Worm (Caenorhabditis elegans) whole organism, L4 larva: ENCODE data around the gene oac-24.

Source experiments
- D1046.2 ChIP-seq: fragments of 200-800 bp; sonication (Bioruptor generic); IDR thresholded peaks from 2 replicates; pipeline ENCODE4 v1.3.6; 2022; ENCODE audit warnings: missing genetic modification characterization, missing compliant biosample characterization
- F10B5.3 ChIP-seq: sonication (generic microtip); optimal IDR thresholded peaks from 2 replicates; lab custom pipeline; 2016; ENCODE audit warnings: mild to moderate bottlenecking, missing genetic modification characterization, missing compliant biosample characterization
- F49E8.2 ChIP-seq: sonication (generic microtip); optimal IDR thresholded peaks from 2 replicates; lab custom pipeline; 2016; ENCODE audit warnings: missing compliant biosample characterization, mild to moderate bottlenecking, missing genetic modification characterization, borderline replicate concordance
- T26A8.4 ChIP-seq: fragments of 200-800 bp; sonication (Bioruptor generic); IDR thresholded peaks from 2 replicates; pipeline ENCODE4 v1.3.6; 2022; ENCODE audit warnings: missing genetic modification characterization, missing compliant biosample characterization
- Y48G9A.11 ChIP-seq: fragments of 200-800 bp; sonication (Bioruptor generic); IDR thresholded peaks from 2 replicates; pipeline ENCODE4 v1.3.6; 2022; ENCODE audit warnings: missing genetic modification reagents, missing genetic modification characterization, missing compliant biosample characterization
- Y5F2A.4 ChIP-seq: fragments of 200-800 bp; sonication (Bioruptor generic); optimal IDR thresholded peaks from 2 replicates; lab custom pipeline; 2018; ENCODE audit warnings: mild to moderate bottlenecking, missing genetic modification characterization, missing compliant biosample characterization
- ama-1 ChIP-seq: fragments of 150-350 bp; optimal IDR thresholded peaks from 2 replicates; lab custom pipeline; 2014; ENCODE audit warnings: inconsistent platforms, mixed read lengths
- ceh-28 ChIP-seq: fragments of 150-350 bp; optimal IDR thresholded peaks from 2 replicates; lab custom pipeline; 2014; ENCODE audit warnings: missing biosample characterization, missing genetic modification reagents, missing genetic modification characterization
- ceh-32 ChIP-seq: sonication (generic microtip); optimal IDR thresholded peaks from 2 replicates; lab custom pipeline; 2016; ENCODE audit warnings: mild to moderate bottlenecking, missing genetic modification characterization, missing compliant biosample characterization; ENCODE audit not compliant: poor library complexity
- ceh-44 ChIP-seq: fragments of 200-800 bp; sonication (Bioruptor generic); IDR thresholded peaks from 2 replicates; pipeline ENCODE4 v1.3.6; 2022; ENCODE audit warnings: missing genetic modification reagents, missing genetic modification characterization, missing compliant biosample characterization
- cey-2 ChIP-seq: sonication (generic microtip); optimal IDR thresholded peaks from 3 replicates; lab custom pipeline; 2017; ENCODE audit warnings: missing genetic modification characterization, mild to moderate bottlenecking, missing compliant biosample characterization, antibody characterized with exemption, borderline replicate concordance; ENCODE audit not compliant: insufficient read depth
- daf-8 ChIP-seq: fragments of 200-800 bp; sonication (Bioruptor generic); IDR thresholded peaks from 2 replicates; pipeline ENCODE4 v1.3.6; 2022; ENCODE audit warnings: missing genetic modification characterization, missing compliant biosample characterization
- dmd-8 ChIP-seq: fragments of 200-800 bp; sonication (Bioruptor generic); IDR thresholded peaks from 2 replicates; pipeline ENCODE4 v1.3.6; 2022; ENCODE audit warnings: missing genetic modification characterization, missing compliant biosample characterization
- duxl-1 ChIP-seq: sonication (generic microtip); optimal IDR thresholded peaks from 2 replicates; lab custom pipeline; 2016; ENCODE audit warnings: mild to moderate bottlenecking, missing genetic modification characterization, moderate library complexity, missing compliant biosample characterization; ENCODE audit not compliant: poor library complexity
- dve-1 ChIP-seq: sonication (generic microtip); optimal IDR thresholded peaks from 2 replicates; lab custom pipeline; 2017; ENCODE audit warnings: antibody characterized with exemption, mild to moderate bottlenecking, missing genetic modification characterization, missing compliant biosample characterization; ENCODE audit not compliant: insufficient read depth
- fkh-10 ChIP-seq: fragments of 150-350 bp; optimal IDR thresholded peaks from 2 replicates; lab custom pipeline; 2014; ENCODE audit warnings: missing biosample characterization, missing genetic modification reagents, missing genetic modification characterization
- lin-1 ChIP-seq: fragments of 200-800 bp; sonication (Bioruptor generic); IDR thresholded peaks from 2 replicates; pipeline ENCODE4 v1.3.6; 2022; ENCODE audit warnings: missing genetic modification reagents, missing genetic modification characterization, missing compliant biosample characterization
- lin-13 ChIP-seq: fragments of 150-350 bp; optimal IDR thresholded peaks from 2 replicates; lab custom pipeline; 2014; ENCODE audit warnings: missing biosample characterization, missing genetic modification reagents, missing genetic modification characterization
- lin-39 ChIP-seq: fragments of 150-350 bp; optimal IDR thresholded peaks from 2 replicates; lab custom pipeline; 2014; ENCODE audit warnings: missing biosample characterization, missing genetic modification reagents, missing genetic modification characterization
- lsy-2 ChIP-seq, 2 experiments: fragments of 150-350 bp in 1 of 2; sonication (generic microtip) in 1 of 2; optimal IDR thresholded peaks; 2 replicates each; lab custom pipeline; 2014 to 2017; ENCODE audit warnings: missing biosample characterization in 2 of 2, missing genetic modification characterization in 2 of 2
- mdl-1 ChIP-seq, 2 experiments: fragments of 150-350 bp in 1 of 2; sonication (generic microtip) in 1 of 2; optimal IDR thresholded peaks; 2 replicates each; lab custom pipeline; 2014 to 2017; ENCODE audit warnings: missing biosample characterization in 2 of 2, missing genetic modification characterization in 2 of 2
- mep-1 ChIP-seq: fragments of 150-350 bp; sonication (generic microtip); optimal IDR thresholded peaks from 3 replicates; lab custom pipeline; 2014; ENCODE audit warnings: missing biosample characterization, missing genetic modification characterization
- mxl-2 ChIP-seq: fragments of 200-800 bp; sonication (Bioruptor generic); conservative IDR thresholded peaks from 2 replicates; pipeline ENCODE4 v1.3.6; 2022; ENCODE audit warnings: missing genetic modification reagents, missing genetic modification characterization, missing compliant biosample characterization
- mxl-3 ChIP-seq: fragments of 200-800 bp; sonication (Bioruptor generic); optimal IDR thresholded peaks from 2 replicates; lab custom pipeline; 2018; ENCODE audit warnings: mild to moderate bottlenecking, missing genetic modification characterization, missing compliant biosample characterization
- nhr-11 ChIP-seq: fragments of 150-350 bp; optimal IDR thresholded peaks from 2 replicates; lab custom pipeline; 2014; ENCODE audit warnings: missing biosample characterization, missing genetic modification characterization
- nhr-41 ChIP-seq: fragments of 200-800 bp; sonication (Bioruptor generic); IDR thresholded peaks from 2 replicates; pipeline ENCODE4 v1.3.6; 2022; ENCODE audit warnings: missing genetic modification reagents, missing genetic modification characterization, missing compliant biosample characterization
- nhr-42 ChIP-seq: fragments of 200-800 bp; sonication (Bioruptor generic); IDR thresholded peaks from 2 replicates; pipeline ENCODE4 v1.3.6; 2022; ENCODE audit warnings: missing genetic modification characterization, missing compliant biosample characterization
- nhr-48 ChIP-seq: sonication (generic microtip); optimal IDR thresholded peaks from 2 replicates; lab custom pipeline; 2016; ENCODE audit warnings: mild to moderate bottlenecking, missing genetic modification characterization, missing compliant biosample characterization
- nhr-76 ChIP-seq: fragments of 150-350 bp; optimal IDR thresholded peaks from 2 replicates; lab custom pipeline; 2014; ENCODE audit warnings: missing biosample characterization, missing genetic modification characterization
- pha-4 ChIP-seq, 2 experiments: fragments of 150-350 bp in 1 of 2; fragments of 200-800 bp in 1 of 2; sonication (Bioruptor generic) in 1 of 2; IDR thresholded peaks in 1 of 2; optimal IDR thresholded peaks in 1 of 2; 2 replicates each; pipeline versions ENCODE4 v1.3.6 to Lab custom; 2014 to 2022; ENCODE audit warnings: missing genetic modification characterization in 2 of 2, missing genetic modification reagents in 2 of 2, missing biosample characterization in 1 of 2, missing compliant biosample characterization in 1 of 2
- php-3 ChIP-seq: fragments of 200-800 bp; sonication (Bioruptor generic); IDR thresholded peaks from 2 replicates; pipeline ENCODE4 v1.3.6; 2022; ENCODE audit warnings: missing genetic modification reagents, missing genetic modification characterization, missing compliant biosample characterization
- rbr-2 ChIP-seq: sonication (generic microtip); optimal IDR thresholded peaks from 2 replicates; lab custom pipeline; 2016; ENCODE audit warnings: missing genotype, missing genetic modification characterization, missing compliant biosample characterization
- snpc-1.2 ChIP-seq: fragments of 200-800 bp; sonication (Bioruptor generic); IDR thresholded peaks from 2 replicates; pipeline ENCODE4 v1.3.6; 2022; ENCODE audit warnings: missing genetic modification reagents, missing genetic modification characterization, missing compliant biosample characterization
- spr-3 ChIP-seq: fragments of 200-800 bp; sonication (Bioruptor generic); optimal IDR thresholded peaks from 2 replicates; lab custom pipeline; 2018; ENCODE audit warnings: mild to moderate bottlenecking, missing genetic modification characterization, missing compliant biosample characterization
- tag-97 ChIP-seq: fragments of 200-800 bp; sonication (Bioruptor generic); IDR thresholded peaks from 2 replicates; pipeline ENCODE4 v1.3.6; 2022; ENCODE audit warnings: missing genetic modification characterization, missing compliant biosample characterization
- tra-1 ChIP-seq: fragments of 200-800 bp; sonication (Bioruptor generic); IDR thresholded peaks from 2 replicates; pipeline ENCODE4 v1.3.6; 2022; ENCODE audit warnings: missing genetic modification reagents, missing genetic modification characterization, missing compliant biosample characterization
- unc-130 ChIP-seq: sonication (generic microtip); optimal IDR thresholded peaks from 2 replicates; lab custom pipeline; 2016; ENCODE audit warnings: missing genetic modification reagents, missing genetic modification characterization, missing compliant biosample characterization
- zfp-3 ChIP-seq: fragments of 200-800 bp; sonication (Bioruptor generic); conservative IDR thresholded peaks from 2 replicates; pipeline ENCODE4 v1.3.6; 2022; ENCODE audit warnings: missing genetic modification reagents, missing genetic modification characterization, missing compliant biosample characterization

oac-24 gene

ce11 chrV:4668636-4669035 lies 41.9 kb upstream of the oac-24 start, which contains the start of gene srx-77:
TSS of gene srx-77 (minus strand) at chrV:4668736.
- TF ChIP-seq mxl-2 (GFP tag; lab: Robert Waterston, UW) (no peak), ceh-32 (tag; lab: Kevin White, UChicago) (no peak), F10B5.3 (tag; lab: Kevin White, UChicago) (no peak), nhr-42 (GFP tag; lab: Robert Waterston, UW) (no peak), ceh-28 (tag; lab: Kevin White, UChicago) (no peak), pha-4 (GFP tag; IDR thresholded peaks at IDR 0.05; lab: Robert Waterston, UW) (no peak), pha-4 (tag; optimal IDR thresholded peaks at IDR 0.05; lab: Kevin White, UChicago) (no peak), tag-97 (no peak), lin-39 (tag; lab: Kevin White, UChicago) (no peak), mxl-3 (GFP tag; lab: Kevin White, UChicago) (no peak), dmd-8 (no peak), dve-1 (tag; lab: Kevin White, UChicago) (no peak), fkh-10 (no peak), mep-1 (tag; lab: Kevin White, UChicago) (no peak), F49E8.2 (no peak), mdl-1 (tag; optimal IDR thresholded peaks at IDR 0.05; lab: Kevin White, UChicago) (no peak), lsy-2 (tag; optimal IDR thresholded peaks at IDR 0.05; lab: Kevin White, UChicago) (no peak), T26A8.4 (GFP tag; lab: Robert Waterston, UW) (no peak), zfp-3 (GFP tag; lab: Robert Waterston, UW) (no peak), tra-1 (no peak)

ce11 chrV:4672487-4672886 lies 38.1 kb upstream of the oac-24 start, which contains the start of gene K03B4.9:
TSS of gene K03B4.9 (minus strand) at chrV:4672587.
- TF ChIP-seq lin-13 (GFP tag; lab: Kevin White, UChicago) (no peak), unc-130 (no peak), nhr-48 (no peak), zfp-3 (GFP tag; lab: Robert Waterston, UW) (no peak), nhr-76 (no peak), ama-1 (lab: Kevin White, UChicago) (no peak), cey-2 (tag; lab: Kevin White, UChicago) (no peak), lin-1 (GFP tag; lab: Robert Waterston, UW) (no peak), spr-3 (no peak), Y5F2A.4 (no peak), F49E8.2 (no peak), duxl-1 (no peak), dmd-8 (no peak)

ce11 chrV:4674506-4674905 lies 36.1 kb upstream of the oac-24 start, which contains the start of gene K03B4.8:
TSS of gene K03B4.8 (minus strand) at chrV:4674606.
- TF ChIP-seq rbr-2 (tag; lab: Kevin White, UChicago), result no peak
- TF ChIP-seq cey-2 (tag; lab: Kevin White, UChicago), result no peak
- no peak for TF ChIP-seq lsy-2 (tag; optimal IDR thresholded peaks at IDR 0.05; lab: Kevin White, UChicago)
- TF ChIP-seq snpc-1.2, result no peak
- no peak for TF ChIP-seq nhr-41 (GFP tag; lab: Robert Waterston, UW)
- no peak for TF ChIP-seq mep-1 (tag; lab: Kevin White, UChicago)

ce11 chrV:4676092-4676491 lies 34.5 kb upstream of the oac-24 start, which contains the start of gene K03B4.6:
TSS of gene K03B4.6 (minus strand) at chrV:4676192.
- TF ChIP-seq nhr-11 (tag; lab: Kevin White, UChicago) (no peak), dve-1 (tag; lab: Kevin White, UChicago) (no peak), daf-8 (GFP tag; lab: Robert Waterston, UW) (no peak), D1046.2 (no peak), php-3 (GFP tag; lab: Robert Waterston, UW) (no peak), ceh-44 (GFP tag; lab: Robert Waterston, UW) (no peak), Y48G9A.11 (no peak)
